Worm (Caenorhabditis elegans): Measurements from ENCODE around the gene sfxn-1.4.

The sfxn-1.4 gene

ce11 chrII:11642025-11642424 is 39.0 kb downstream of the sfxn-1.4 start (continued):
- TF ChIP-seq nhr-76 (tag; optimal IDR thresholded peaks at IDR 0.05) (no peak), fos-1 (tag; optimal IDR thresholded peaks at IDR 0.05) (peak; percentile 23), ets-5 (GFP tag; IDR thresholded peaks at IDR 0.05) (no peak), nhr-11 (tag; optimal IDR thresholded peaks at IDR 0.05) (no peak), lin-15B (tag; optimal IDR thresholded peaks at IDR 0.05) (no peak), rnt-1 (tag; optimal IDR thresholded peaks at IDR 0.05) (no peak), mep-1 (tag; optimal IDR thresholded peaks at IDR 0.05) (no peak), zag-1 (tag; optimal IDR thresholded peaks at IDR 0.05) (no peak), pqm-1 (tag; optimal IDR thresholded peaks at IDR 0.05) (no peak), snu-23 (GFP tag; optimal IDR thresholded peaks at IDR 0.05) (peak; percentile 59), Y116A8C.19 (tag; optimal IDR thresholded peaks at IDR 0.05; ENCODE audit: borderline replicate concordance) (no peak), tlp-1 (tag; optimal IDR thresholded peaks at IDR 0.05) (no peak), ceh-88 (GFP tag; IDR thresholded peaks at IDR 0.05) (no peak), unc-30 (tag; optimal IDR thresholded peaks at IDR 0.05) (no peak), nhr-84 (tag; optimal IDR thresholded peaks at IDR 0.05) (no peak), hpl-2 (GFP tag; optimal IDR thresholded peaks at IDR 0.05) (no peak), fkh-8 (tag; optimal IDR thresholded peaks at IDR 0.05) (no peak), C16A3.4 (tag; optimal IDR thresholded peaks at IDR 0.05) (no peak), tbx-2 (tag; optimal IDR thresholded peaks at IDR 0.05) (peak; percentile 80), hlh-4 (tag; optimal IDR thresholded peaks at IDR 0.05) (no peak), sox-4 (tag; optimal IDR thresholded peaks at IDR 0.05) (no peak), blmp-1 (tag; optimal IDR thresholded peaks at IDR 0.05) (peak; percentile 84), ces-1 (GFP tag; optimal IDR thresholded peaks at IDR 0.05) (no peak), ztf-4 (tag; optimal IDR thresholded peaks at IDR 0.05) (no peak), F16B12.6 (tag; optimal IDR thresholded peaks at IDR 0.05) (no peak), dpl-1 (GFP tag; optimal IDR thresholded peaks at IDR 0.05) (peak in 1 of 3 experiments; percentile 2), ceh-82 (tag; optimal IDR thresholded peaks at IDR 0.05) (no peak), alr-1 (tag; optimal IDR thresholded peaks at IDR 0.05; ENCODE audit: borderline replicate concordance) (no peak), xbp-1 (tag; optimal IDR thresholded peaks at IDR 0.05) (no peak), elt-3 (tag; optimal IDR thresholded peaks at IDR 0.05) (peak in 3 of 6 experiments; percentile 26 to 60 (median 59)), jun-1 (tag; optimal IDR thresholded peaks at IDR 0.05) (no peak), sptf-1 (tag; optimal IDR thresholded peaks at IDR 0.05) (no peak)

ce11 chrII:11637817-11638216 is 43.2 kb downstream of the sfxn-1.4 start:
- TF ChIP-seq hlh-4 (tag; optimal IDR thresholded peaks at IDR 0.05) (no peak), efl-1 (optimal IDR thresholded peaks at IDR 0.05) (no peak), efl-1 (GFP tag; optimal IDR thresholded peaks at IDR 0.05 in 1 of 2) (peak in 1 of 2 experiments; percentile 58)

DNA sequence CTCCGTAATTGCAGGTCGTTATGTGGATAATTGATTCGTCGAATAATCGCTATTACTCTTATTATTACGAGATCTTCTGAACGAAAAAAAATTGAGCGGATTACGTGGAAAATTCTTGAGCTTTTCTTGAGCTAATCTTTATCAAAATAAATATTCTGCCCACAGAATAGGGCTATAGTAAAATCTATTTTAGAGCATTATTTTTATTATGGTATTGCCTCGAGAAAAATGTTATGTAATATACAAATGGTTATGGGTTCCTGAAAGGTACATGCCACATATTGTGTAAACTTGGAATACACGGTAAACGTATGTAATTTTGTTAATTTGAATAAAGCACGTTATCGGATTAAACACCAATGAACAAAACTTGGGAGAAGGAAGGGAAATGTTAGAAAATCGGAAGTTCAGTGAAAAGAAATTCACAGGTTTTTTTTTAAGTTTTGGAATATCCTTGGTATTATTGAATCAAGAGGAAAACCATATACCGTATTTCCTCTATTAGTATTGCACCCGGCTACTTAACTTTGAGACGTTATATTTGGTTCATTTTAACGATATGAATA is 43.8 kb downstream of the sfxn-1.4 start:
- TF ChIP-seq ces-1 (GFP tag; optimal IDR thresholded peaks at IDR 0.05) (no peak), Y116A8C.19 (tag; optimal IDR thresholded peaks at IDR 0.05; ENCODE audit: borderline replicate concordance) (no peak), nhr-71 (tag; optimal IDR thresholded peaks at IDR 0.05) (peak; percentile 72), lsy-2 (tag; optimal IDR thresholded peaks at IDR 0.05) (peak; percentile 25 to 59), egl-13 (tag; optimal IDR thresholded peaks at IDR 0.05) (peak; percentile 40), zip-4 (GFP tag; optimal IDR thresholded peaks at IDR 0.05) (peak; percentile 24), mdl-1 (tag; optimal IDR thresholded peaks at IDR 0.05) (no peak), dsc-1 (tag; optimal IDR thresholded peaks at IDR 0.05) (peak; percentile 72), blmp-1 (tag; optimal IDR thresholded peaks at IDR 0.05) (peak; percentile 10), ceh-8 (GFP tag; optimal IDR thresholded peaks at IDR 0.05) (no peak), C16A3.4 (tag; optimal IDR thresholded peaks at IDR 0.05) (no peak), isw-1 (GFP tag; IDR thresholded peaks at IDR 0.05) (no peak), nhr-20 (tag; optimal IDR thresholded peaks at IDR 0.05) (peak; percentile 8), nhr-76 (tag; optimal IDR thresholded peaks at IDR 0.05) (no peak), unc-62 (GFP tag; optimal IDR thresholded peaks at IDR 0.05) (no peak), egl-27 (tag; optimal IDR thresholded peaks at IDR 0.05) (no peak), elt-2 (tag; optimal IDR thresholded peaks at IDR 0.05) (peak; percentile 30), elt-3 (tag; optimal IDR thresholded peaks at IDR 0.05) (no peak), unc-130 (tag; optimal IDR thresholded peaks at IDR 0.05) (no peak), nhr-47 (tag; optimal IDR thresholded peaks at IDR 0.05) (peak; percentile 48), snu-23 (GFP tag; optimal IDR thresholded peaks at IDR 0.05) (peak; percentile 30), nhr-77 (tag; optimal IDR thresholded peaks at IDR 0.05) (peak; percentile 5), ama-1 (optimal IDR thresholded peaks at IDR 0.05) (peak; percentile 79), fkh-4 (tag; optimal IDR thresholded peaks at IDR 0.05; ENCODE audit: borderline replicate concordance) (no peak), tlp-1 (tag; optimal IDR thresholded peaks at IDR 0.05) (no peak), dpl-1 (GFP tag; optimal IDR thresholded peaks at IDR 0.05) (no peak)

All from whole organism, L1 larva.